Worm (Caenorhabditis elegans) whole organism, young adult: ENCODE results near the gene rskd-1.

ENCODE experiments used
- F23B12.7 ChIP-seq: sonication (generic microtip); optimal IDR thresholded peaks from 2 replicates; lab custom pipeline; 2017; ENCODE audit warnings: missing genetic modification characterization, mild to moderate bottlenecking, missing compliant biosample characterization, antibody characterized with exemption, moderate library complexity; ENCODE audit not compliant: insufficient read depth
- F37B4.10 ChIP-seq: fragments of 200-800 bp; sonication (Bioruptor generic); IDR thresholded peaks from 2 replicates; pipeline ENCODE4 v1.3.6; 2022; ENCODE audit warnings: missing genetic modification characterization, missing compliant biosample characterization
- T07F8.4 ChIP-seq: sonication (generic microtip); optimal IDR thresholded peaks from 2 replicates; lab custom pipeline; 2016; ENCODE audit warnings: mild to moderate bottlenecking, missing genetic modification characterization, moderate library complexity, missing compliant biosample characterization
- cebp-1 ChIP-seq, 2 experiments: fragments of 200-800 bp in 1 of 2; sonication (Bioruptor generic) in 1 of 2; sonication (generic microtip) in 1 of 2; IDR thresholded peaks in 1 of 2; optimal IDR thresholded peaks in 1 of 2; 2 replicates each; pipeline versions ENCODE4 v1.3.6 to Lab custom; 2017 to 2022; ENCODE audit warnings: missing compliant biosample characterization in 2 of 2, missing genetic modification characterization in 2 of 2, mild to moderate bottlenecking in 1 of 2, missing genetic modification reagents in 1 of 2, moderate library complexity in 1 of 2
- ceh-58 ChIP-seq: fragments of 200-800 bp; sonication (Bioruptor generic); IDR thresholded peaks from 2 replicates; pipeline ENCODE4 v1.3.6; 2022; ENCODE audit warnings: missing genetic modification characterization, missing compliant biosample characterization
- hmg-20 ChIP-seq: fragments of 200-800 bp; sonication (Bioruptor generic); IDR thresholded peaks from 2 replicates; pipeline ENCODE4 v1.3.6; 2022; ENCODE audit warnings: missing genetic modification reagents, missing genetic modification characterization, missing compliant biosample characterization
- lin-54 ChIP-seq: fragments of 200-800 bp; sonication (Bioruptor generic); optimal IDR thresholded peaks from 2 replicates; lab custom pipeline; 2018; ENCODE audit warnings: mild to moderate bottlenecking, missing genetic modification characterization, missing compliant biosample characterization
- lsy-27 ChIP-seq: sonication (generic microtip); optimal IDR thresholded peaks from 2 replicates; lab custom pipeline; 2017; ENCODE audit warnings: missing genetic modification characterization, mild to moderate bottlenecking, missing compliant biosample characterization, antibody characterized with exemption, missing genotype, borderline replicate concordance; ENCODE audit not compliant: insufficient read depth
- nhr-80 ChIP-seq: sonication (generic microtip); optimal IDR thresholded peaks from 2 replicates; lab custom pipeline; 2016; ENCODE audit warnings: missing genetic modification characterization, missing compliant biosample characterization
- snpc-1.1 ChIP-seq: sonication (generic microtip); optimal IDR thresholded peaks from 2 replicates; lab custom pipeline; 2017; ENCODE audit warnings: missing genetic modification characterization, mild to moderate bottlenecking, missing compliant biosample characterization, antibody characterized with exemption, moderate library complexity, missing genotype, missing genetic modification reagents; ENCODE audit not compliant: insufficient read depth
- snpc-3.4 ChIP-seq: sonication (generic microtip); optimal IDR thresholded peaks from 2 replicates; lab custom pipeline; 2017; ENCODE audit warnings: missing genetic modification characterization, mild to moderate bottlenecking, missing compliant biosample characterization, antibody characterized with exemption, moderate library complexity, missing genotype, missing genetic modification reagents
- unc-130 ChIP-seq: sonication (generic microtip); optimal IDR thresholded peaks from 2 replicates; lab custom pipeline; 2016; ENCODE audit warnings: missing genetic modification reagents, missing genetic modification characterization, missing compliant biosample characterization
- unc-62 ChIP-seq: fragments of 150-350 bp; optimal IDR thresholded peaks from 2 replicates; lab custom pipeline; 2014; ENCODE audit warnings: missing biosample characterization, missing genetic modification reagents, missing genetic modification characterization
- zfh-2 ChIP-seq: fragments of 200-800 bp; sonication (Bioruptor generic); conservative IDR thresholded peaks from 2 replicates; pipeline ENCODE4 v1.3.6; 2022; ENCODE audit warnings: missing genetic modification reagents, missing genetic modification characterization, missing compliant biosample characterization

DNA sequence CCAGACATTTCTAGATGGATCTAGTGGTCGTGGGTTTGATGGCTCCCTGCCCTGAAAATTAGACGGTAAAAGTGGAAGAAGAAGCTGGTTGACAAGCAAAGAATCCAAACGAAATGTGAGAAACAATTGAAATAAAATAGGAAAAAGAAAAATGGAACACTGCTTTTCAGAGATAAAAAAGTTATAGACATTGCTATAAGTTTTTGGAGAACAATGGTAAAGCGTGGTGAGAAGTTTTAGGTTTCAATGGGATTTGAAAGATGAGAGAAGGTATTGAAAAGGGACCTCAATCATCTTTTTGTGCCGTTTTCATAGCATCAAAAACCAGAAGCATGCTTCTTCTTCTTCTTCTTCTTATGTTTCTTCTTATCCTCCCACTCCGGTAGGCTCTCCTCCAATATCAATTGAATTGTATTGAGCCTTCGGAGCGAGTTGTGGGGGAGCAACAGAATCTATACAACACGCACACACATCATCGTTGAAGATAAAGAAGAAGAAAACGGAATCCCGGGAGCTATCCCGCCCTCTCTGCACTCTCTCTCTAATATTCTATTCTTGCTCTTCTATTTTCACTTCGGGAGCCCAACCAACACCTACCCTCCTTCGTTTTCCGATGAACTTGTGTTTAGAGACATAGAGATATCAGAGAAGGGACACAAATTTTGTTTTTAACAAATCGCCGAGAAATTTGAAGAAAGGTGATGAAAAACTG is 54.0 kb downstream of the rskd-1 start, which contains the start of gene myo-3:
- TF ChIP-seq zfh-2 (GFP tag; lab: Robert Waterston, UW), result no peak
- TF ChIP-seq hmg-20, result no peak
- no peak for TF ChIP-seq unc-62
- no peak for TF ChIP-seq F23B12.7
- no peak for TF ChIP-seq ceh-58 (GFP tag; lab: Robert Waterston, UW)
- no peak for TF ChIP-seq snpc-3.4 (tag; lab: Kevin White, UChicago)
- TF ChIP-seq T07F8.4, result no peak
- TF ChIP-seq lsy-27 (tag; lab: Kevin White, UChicago), result no peak
- TF ChIP-seq lin-54 (GFP tag; lab: Kevin White, UChicago), result no peak
- TF ChIP-seq F37B4.10 (GFP tag; lab: Robert Waterston, UW), result no peak
- no peak for TF ChIP-seq nhr-80 (tag; lab: Kevin White, UChicago)
- no peak for TF ChIP-seq cebp-1 (GFP tag; IDR thresholded peaks at IDR 0.05; lab: Robert Waterston, UW)
- no peak for TF ChIP-seq cebp-1 (tag; optimal IDR thresholded peaks at IDR 0.05; lab: Kevin White, UChicago)
- no peak for TF ChIP-seq unc-130
- no peak for TF ChIP-seq snpc-1.1 (tag; lab: Kevin White, UChicago)
